Worm (Caenorhabditis elegans) whole organism, L3 larva: ENCODE measurements around the gene Y73B6BL.289.

ENCODE experiments used
- ZK546.5 ChIP-seq: sonication (generic microtip); optimal IDR thresholded peaks from 2 replicates; lab custom pipeline; 2017; ENCODE audit warnings: missing biosample characterization, missing genetic modification characterization
- eor-1 ChIP-seq, 2 experiments: fragments of 150-350 bp; optimal IDR thresholded peaks; 2 replicates each; lab custom pipeline; 2014 to 2018; ENCODE audit warnings: missing biosample characterization in 2 of 2, missing genetic modification characterization in 2 of 2
- lin-39 ChIP-seq: fragments of 150-350 bp; optimal IDR thresholded peaks from 2 replicates; lab custom pipeline; 2018; ENCODE audit warnings: missing biosample characterization, missing genetic modification reagents, missing genetic modification characterization
- mdl-1 ChIP-seq: fragments of 150-350 bp; optimal IDR thresholded peaks from 2 replicates; lab custom pipeline; 2014; ENCODE audit warnings: missing biosample characterization, missing genetic modification characterization
- nhr-11 ChIP-seq: fragments of 150-350 bp; optimal IDR thresholded peaks from 2 replicates; lab custom pipeline; 2014; ENCODE audit warnings: missing biosample characterization, missing genetic modification characterization
- nhr-237 ChIP-seq: fragments of 150-350 bp; optimal IDR thresholded peaks from 2 replicates; lab custom pipeline; 2014; ENCODE audit warnings: missing biosample characterization, missing genetic modification characterization
- zag-1 ChIP-seq: fragments of 150-350 bp; optimal IDR thresholded peaks from 2 replicates; lab custom pipeline; 2014; ENCODE audit warnings: missing biosample characterization, missing genetic modification characterization

- TF ChIP-seq ZK546.5 (peak; percentile 100), mdl-1 (peak; percentile 15), zag-1 (tag; lab: Kevin White, UChicago) (peak; percentile 57), nhr-237 (no peak), nhr-11 (tag; lab: Kevin White, UChicago) (peak; percentile 78), lin-39 (peak; percentile 99), eor-1 (tag; optimal IDR thresholded peaks at IDR 0.05; lab: Kevin White, UChicago) (no peak)
These were observed 23.6 kb upstream of the Y73B6BL.289 start, which contains the start of gene sqd-1 for ce11 chrIV:6323654-6324224.
